Worm (Caenorhabditis elegans) whole organism, early embryonic: Measurements from ENCODE around the gene skr-18.

Source experiments
- F13C5.2 ChIP-seq: sonication (generic microtip); optimal IDR thresholded peaks from 2 replicates; lab custom pipeline; 2017; ENCODE audit warnings: mild to moderate bottlenecking, missing genetic modification characterization, inconsistent platforms, missing compliant biosample characterization
- aly-1 ChIP-seq: sonication (generic microtip); optimal IDR thresholded peaks from 2 replicates; lab custom pipeline; 2016; ENCODE audit warnings: missing genetic modification characterization, missing compliant biosample characterization
- ama-1 ChIP-seq: fragments of 150-350 bp; optimal IDR thresholded peaks from 2 replicates; lab custom pipeline; 2014
- ceh-13 ChIP-seq: fragments of 200-800 bp; sonication (Bioruptor generic); optimal IDR thresholded peaks from 2 replicates; lab custom pipeline; 2018; ENCODE audit warnings: mild to moderate bottlenecking, missing genetic modification characterization, missing compliant biosample characterization
- ceh-36 ChIP-seq: sonication (generic microtip); optimal IDR thresholded peaks from 2 replicates; lab custom pipeline; 2016; ENCODE audit warnings: missing genetic modification characterization, inconsistent platforms, missing compliant biosample characterization
- flt-1 ChIP-seq: fragments of 200-800 bp; sonication (Bioruptor generic); IDR thresholded peaks from 2 replicates; pipeline ENCODE4 v1.3.6; 2022; ENCODE audit warnings: missing genetic modification characterization, missing compliant biosample characterization
- hmg-4 ChIP-seq: fragments of 200-800 bp; sonication (Bioruptor generic); optimal IDR thresholded peaks from 2 replicates; lab custom pipeline; 2018; ENCODE audit warnings: mild to moderate bottlenecking, missing genetic modification characterization, missing compliant biosample characterization
- scrt-1 ChIP-seq: fragments of 200-800 bp; sonication (Bioruptor generic); IDR thresholded peaks from 2 replicates; pipeline ENCODE4 v1.3.6; 2022; ENCODE audit warnings: missing genetic modification characterization, missing compliant biosample characterization
- sea-1 ChIP-seq: fragments of 200-800 bp; sonication (Bioruptor generic); conservative IDR thresholded peaks from 2 replicates; pipeline ENCODE4 v1.3.6; 2022; ENCODE audit warnings: missing genetic modification characterization, missing compliant biosample characterization
- tbx-37 ChIP-seq: fragments of 200-800 bp; sonication (Bioruptor generic); conservative IDR thresholded peaks from 2 replicates; pipeline ENCODE4 v1.3.6; 2022; ENCODE audit warnings: missing genetic modification reagents, missing genetic modification characterization, missing compliant biosample characterization
- tra-4 ChIP-seq: sonication (generic microtip); optimal IDR thresholded peaks from 2 replicates; lab custom pipeline; 2017; ENCODE audit warnings: missing genetic modification characterization, missing compliant biosample characterization

DNA sequence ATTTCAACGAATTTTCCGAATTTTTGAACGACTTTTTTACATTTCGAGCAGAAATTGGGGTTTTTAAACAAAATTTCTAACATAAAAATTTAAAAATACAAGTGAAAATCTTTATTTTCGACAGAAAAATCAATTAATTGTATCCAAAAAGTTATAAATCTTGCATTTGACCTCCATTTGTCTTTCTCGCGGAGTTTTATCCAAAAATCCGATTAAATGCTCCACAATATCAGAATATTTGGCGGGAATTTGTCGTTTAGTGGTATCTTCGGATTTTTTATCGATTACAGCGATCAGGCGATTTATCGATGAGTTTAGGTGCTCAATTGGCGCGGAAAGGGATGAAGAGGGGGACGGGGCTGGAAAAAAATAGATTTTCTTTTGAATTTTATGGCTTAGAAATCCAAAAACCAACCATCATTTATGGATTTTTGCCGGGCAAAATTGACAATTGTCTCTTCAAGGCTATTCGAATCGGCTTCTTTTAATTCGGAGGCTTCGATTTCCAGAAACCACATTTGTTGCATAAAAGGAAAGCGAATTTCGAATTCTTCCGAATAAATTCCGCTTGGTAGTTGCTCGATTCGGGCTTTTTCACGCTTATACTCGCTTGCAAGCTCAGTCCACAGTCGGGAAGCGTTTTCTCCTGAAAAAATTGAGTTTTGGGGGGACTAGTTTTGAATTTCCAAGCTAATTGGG, 35.2 kb upstream of the skr-18 start:
- TF ChIP-seq flt-1 (no peak), hmg-4 (GFP tag; lab: Kevin White, UChicago) (no peak), ama-1 (no peak), ceh-13 (GFP tag; lab: Kevin White, UChicago) (no peak), scrt-1 (GFP tag; lab: Robert Waterston, UW) (no peak), tbx-37 (GFP tag; lab: Robert Waterston, UW) (no peak), ceh-36 (tag; lab: Kevin White, UChicago) (no peak), F13C5.2 (tag; lab: Kevin White, UChicago) (no peak), aly-1 (no peak), sea-1 (no peak), tra-4 (tag; lab: Kevin White, UChicago) (no peak)
